Worm (Caenorhabditis elegans): Measurements from ENCODE around the gene F35E12.9.

DNA sequence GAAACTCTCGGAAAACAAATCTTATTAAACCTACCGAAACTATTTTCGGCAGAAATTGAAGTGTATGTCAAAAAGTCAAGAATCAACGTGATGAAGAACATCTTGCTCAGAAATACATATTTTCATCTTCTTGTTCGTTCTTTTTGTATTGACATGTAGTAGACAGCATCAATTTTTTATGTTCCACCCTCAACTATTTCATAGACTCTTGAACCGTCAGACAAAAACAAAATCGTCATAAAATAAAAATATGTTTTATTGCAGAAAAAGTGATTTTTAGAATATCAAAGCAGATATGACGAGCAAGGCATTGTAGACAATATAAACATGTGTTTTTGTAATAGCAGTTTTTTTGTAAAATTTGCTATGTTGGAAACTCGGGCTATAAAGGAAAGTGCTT, 20.1 kb downstream of the F35E12.9 start, which contains the start of gene F35E12.2:
- TF ChIP-seq ama-1 (optimal IDR thresholded peaks at IDR 0.05) (no peak), tra-4 (tag; optimal IDR thresholded peaks at IDR 0.05) (no peak), flt-1 (GFP tag; IDR thresholded peaks at IDR 0.05) (no peak), F13C5.2 (tag; optimal IDR thresholded peaks at IDR 0.05) (no peak), hmg-4 (GFP tag; optimal IDR thresholded peaks at IDR 0.05) (no peak), pes-1 (GFP tag; IDR thresholded peaks at IDR 0.05) (no peak)
